Fruit fly (Drosophila melanogaster) S2 (cell line): Measurements from ENCODE around the gene Tmtc1.

Source experiments
- CG8478 ChIP-seq: fragments of >200 bp; optimal IDR thresholded peaks from 2 replicates; lab custom pipeline; 2018
- CTCF ChIP-seq, 2 experiments: fragments of >200 bp; optimal IDR thresholded peaks; 2 replicates each; lab custom pipeline; 2018

DNA sequence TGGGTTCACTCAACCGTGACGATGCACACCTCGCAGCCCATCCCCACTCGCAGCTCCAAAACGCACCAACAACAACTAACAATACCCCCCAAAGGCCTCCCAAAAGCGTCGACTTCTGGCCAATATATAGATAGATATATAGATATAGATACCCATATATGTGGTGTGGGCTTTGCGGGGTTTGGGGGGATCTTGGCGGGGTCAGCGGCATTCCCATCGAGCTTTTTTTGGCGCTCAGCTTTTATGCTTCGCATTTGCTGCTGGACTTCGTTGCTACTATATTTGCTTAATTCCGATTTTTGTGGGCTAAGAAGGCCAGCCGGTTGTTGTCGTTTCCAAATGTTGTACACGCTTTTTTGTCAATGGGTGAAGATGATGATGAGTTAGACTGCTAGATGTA is 49.8 kb downstream of the Tmtc1 start:
- no peak for TF ChIP-seq CTCF (optimal IDR thresholded peaks at IDR 0.05; lab: Kevin White, UChicago)
- no peak for TF ChIP-seq CG8478
